Fruit fly (Drosophila melanogaster) whole organism, wandering third instar larva: ENCODE results near the gene Ets21C.

Experiments used
- Abd-B ChIP-seq: fragments of >200 bp; optimal IDR thresholded peaks from 2 replicates; lab custom pipeline; 2017; ENCODE audit warnings: missing biosample characterization, missing genetic modification characterization
- CG32264 ChIP-seq: fragments of 200-800 bp; sonication (Bioruptor generic); optimal IDR thresholded peaks from 2 replicates; lab custom pipeline; 2016; ENCODE audit warnings: missing biosample characterization, missing genetic modification characterization
- CG9705 ChIP-seq: fragments of 200-800 bp; sonication (Bioruptor generic); optimal IDR thresholded peaks from 2 replicates; lab custom pipeline; 2018; ENCODE audit warnings: missing biosample characterization, mild to moderate bottlenecking, missing genetic modification characterization
- Dif ChIP-seq: fragments of 200-275, 200-300 bp; sonication (Bioruptor generic); optimal IDR thresholded peaks from 2 replicates; lab custom pipeline; 2018; ENCODE audit warnings: missing biosample characterization, missing genetic modification characterization; ENCODE audit not compliant: partially characterized antibody
- Hnf4 ChIP-seq: fragments of 200-800 bp; sonication (Bioruptor generic); optimal IDR thresholded peaks from 2 replicates; lab custom pipeline; 2016; ENCODE audit warnings: missing biosample characterization, mild to moderate bottlenecking, missing genetic modification characterization
- Hr83 ChIP-seq: fragments of 200-300 bp; sonication (Bioruptor generic); optimal IDR thresholded peaks from 2 replicates; lab custom pipeline; 2016; ENCODE audit warnings: missing biosample characterization, mild to moderate bottlenecking, missing genetic modification characterization, moderate library complexity; ENCODE audit not compliant: poor library complexity, severe bottlenecking
- Mio ChIP-seq: sonication (Bioruptor generic); optimal IDR thresholded peaks from 2 replicates; lab custom pipeline; 2016; ENCODE audit warnings: missing biosample characterization, missing genetic modification characterization
- Myc ChIP-seq: fragments of >200 bp; optimal IDR thresholded peaks from 2 replicates; lab custom pipeline; 2017
- N ChIP-seq: fragments of >200 bp; optimal IDR thresholded peaks from 2 replicates; lab custom pipeline; 2018; ENCODE audit warnings: missing biosample characterization, missing external identifiers, missing genetic modification characterization
- Rel ChIP-seq, 2 experiments: fragments of 200-800 bp; sonication (Bioruptor generic) in 1 of 2; optimal IDR thresholded peaks; 2 replicates in 1 of 2; 3 replicates in 1 of 2; lab custom pipeline; 2016 to 2019; ENCODE audit warnings: mild to moderate bottlenecking in 2 of 2, missing biosample characterization in 2 of 2, missing genetic modification characterization in 2 of 2, moderate library complexity in 1 of 2
- Sp1 ChIP-seq: fragments of 200-800 bp; sonication (Bioruptor generic); optimal IDR thresholded peaks from 3 replicates; lab custom pipeline; 2019; ENCODE audit warnings: missing biosample characterization, mild to moderate bottlenecking, missing genetic modification characterization, moderate library complexity
- Vsx2 ChIP-seq: fragments of 200-300, 225-300 bp; sonication (Bioruptor generic); optimal IDR thresholded peaks from 2 replicates; lab custom pipeline; 2018; ENCODE audit warnings: missing biosample characterization, missing genetic modification characterization; ENCODE audit not compliant: partially characterized antibody
- br ChIP-seq: fragments of 200-800 bp; sonication (Bioruptor generic); optimal IDR thresholded peaks from 2 replicates; lab custom pipeline; 2016; ENCODE audit warnings: missing biosample characterization, missing genetic modification characterization
- brk ChIP-seq: fragments of 200-800 bp; sonication (Bioruptor generic); optimal IDR thresholded peaks from 2 replicates; lab custom pipeline; 2016; ENCODE audit warnings: missing biosample characterization, mild to moderate bottlenecking, missing genetic modification characterization
- dl ChIP-seq, 2 experiments: fragments of 175-275, 200-275 bp in 1 of 2; fragments of 200-275 bp in 1 of 2; sonication (Bioruptor generic); optimal IDR thresholded peaks; lab custom pipeline; 2018; ENCODE audit warnings: mild to moderate bottlenecking in 2 of 2, missing biosample characterization in 2 of 2, missing genetic modification characterization in 2 of 2, moderate library complexity in 2 of 2; ENCODE audit not compliant: partially characterized antibody in 2 of 2, insufficient read depth in 1 of 2
- dsf ChIP-seq: sonication (Bioruptor generic); optimal IDR thresholded peaks from 2 replicates; lab custom pipeline; 2016; ENCODE audit warnings: missing biosample characterization, missing genetic modification characterization, borderline replicate concordance
- foxo ChIP-seq, 2 experiments: fragments of 200-800 bp; sonication (Bioruptor generic); optimal IDR thresholded peaks; 2 replicates in 1 of 2; 3 replicates in 1 of 2; lab custom pipeline; 2016 to 2017; ENCODE audit warnings: missing biosample characterization in 2 of 2, missing genetic modification characterization in 2 of 2
- h ChIP-seq: fragments of 200-800 bp; sonication (Bioruptor generic); optimal IDR thresholded peaks from 3 replicates; lab custom pipeline; 2016; ENCODE audit warnings: missing biosample characterization, mild to moderate bottlenecking, missing genetic modification characterization
- jim ChIP-seq: fragments of 175-275, 200-325 bp; sonication (Bioruptor generic); optimal IDR thresholded peaks from 2 replicates; lab custom pipeline; 2016; ENCODE audit warnings: missing biosample characterization, mild to moderate bottlenecking, missing genetic modification characterization
- lola ChIP-seq: fragments of >200 bp; optimal IDR thresholded peaks from 2 replicates; lab custom pipeline; 2017; ENCODE audit warnings: missing biosample characterization, missing genetic modification characterization
- pan ChIP-seq: fragments of >200 bp; optimal IDR thresholded peaks from 2 replicates; lab custom pipeline; 2017
- rgr ChIP-seq: fragments of 200-800 bp; sonication (Bioruptor generic); optimal IDR thresholded peaks from 3 replicates; lab custom pipeline; 2016; ENCODE audit warnings: missing biosample characterization, mild to moderate bottlenecking, missing genetic modification characterization
- sage ChIP-seq: fragments of 200-800 bp; sonication (Bioruptor generic); optimal IDR thresholded peaks from 2 replicates; lab custom pipeline; 2016; ENCODE audit warnings: missing biosample characterization, mild to moderate bottlenecking, missing genetic modification characterization
- usp ChIP-seq: fragments of >200 bp; optimal IDR thresholded peaks from 2 replicates; lab custom pipeline; 2017; ENCODE audit warnings: missing biosample characterization, missing genetic modification characterization

Ets21C gene

dm6 chr2L:497657-498473 lies 54.9 kb downstream of the Ets21C start:
- no peak for TF ChIP-seq sage (GFP tag; lab: Kevin White, UChicago)
- no peak for TF ChIP-seq CG9705 (GFP tag; lab: Kevin White, UChicago)
- TF ChIP-seq Mio (GFP tag; lab: Kevin White, UChicago), result no peak
- no peak for TF ChIP-seq CG32264
- TF ChIP-seq rgr, result no peak
- no peak for TF ChIP-seq jim (GFP tag; lab: Kevin White, UChicago)
- no peak for TF ChIP-seq N
- no peak for TF ChIP-seq dsf (GFP tag; lab: Kevin White, UChicago)
- no peak for TF ChIP-seq usp (GFP tag; lab: Kevin White, UChicago)

- TF ChIP-seq usp (GFP tag; lab: Kevin White, UChicago) (no peak), foxo (GFP tag; optimal IDR thresholded peaks at IDR 0.05; lab: Kevin White, UChicago) (no peak), Sp1 (GFP tag; lab: Kevin White, UChicago) (no peak), br (GFP tag; lab: Kevin White, UChicago) (no peak), Abd-B (GFP tag; lab: Kevin White, UChicago) (no peak), Hr83 (GFP tag; lab: Kevin White, UChicago) (no peak), jim (GFP tag; lab: Kevin White, UChicago) (no peak), pan (lab: Kevin White, UChicago) (no peak), dsf (GFP tag; lab: Kevin White, UChicago) (no peak), Hnf4 (no peak), dl (GFP tag; optimal IDR thresholded peaks at IDR 0.05; lab: Kevin White, UChicago; ENCODE audit: insufficient read depth in 1 of 2, partially characterized antibody in 2 of 2) (no peak), h (no peak), CG9705 (GFP tag; lab: Kevin White, UChicago) (no peak)
Observed at dm6 chr2L:496841-497240, 55.9 kb downstream of the Ets21C start.

dm6 chr2L:496436-496835 lies 56.3 kb downstream of the Ets21C start:
- TF ChIP-seq Sp1 (GFP tag; lab: Kevin White, UChicago), result no peak
- TF ChIP-seq Vsx2 (GFP tag; lab: Kevin White, UChicago), result no peak
- no peak for TF ChIP-seq dsf (GFP tag; lab: Kevin White, UChicago)
- TF ChIP-seq CG9705 (GFP tag; lab: Kevin White, UChicago), result no peak
- no peak for TF ChIP-seq brk (GFP tag; lab: Kevin White, UChicago)
- no peak for TF ChIP-seq jim (GFP tag; lab: Kevin White, UChicago)
- TF ChIP-seq Dif, result no peak
- TF ChIP-seq lola (GFP tag; lab: Kevin White, UChicago), result no peak
- TF ChIP-seq Abd-B (GFP tag; lab: Kevin White, UChicago), result no peak
- no peak for TF ChIP-seq Myc
- no peak for TF ChIP-seq br (GFP tag; lab: Kevin White, UChicago)
- TF ChIP-seq, all 38 proteins: peak for 0

dm6 chr2L:495381-496240 lies 57.1 kb downstream of the Ets21C start:
- TF ChIP-seq Rel (GFP tag; optimal IDR thresholded peaks at IDR 0.05; lab: Kevin White, UChicago), result no peak
- peak; percentile 33 for TF ChIP-seq Rel (tag; optimal IDR thresholded peaks at IDR 0.05; lab: Kevin White, UChicago)
- TF ChIP-seq Hr83 (GFP tag; lab: Kevin White, UChicago), result no peak
- no peak for TF ChIP-seq Abd-B (GFP tag; lab: Kevin White, UChicago)
